Worm (Caenorhabditis elegans): Measurements from ENCODE around the gene Y50E8A.1.

- TF ChIP-seq nhr-76 (tag; optimal IDR thresholded peaks at IDR 0.05) (no peak), pha-4 (tag; optimal IDR thresholded peaks at IDR 0.05) (peak; percentile 97), nhr-12 (tag; optimal IDR thresholded peaks at IDR 0.05) (no peak), unc-62 (GFP tag; optimal IDR thresholded peaks at IDR 0.05) (peak; percentile 92), nhr-237 (tag; optimal IDR thresholded peaks at IDR 0.05) (peak; percentile 97), sptf-1 (tag; optimal IDR thresholded peaks at IDR 0.05) (peak; percentile 83), nhr-28 (tag; optimal IDR thresholded peaks at IDR 0.05) (no peak), zip-8 (tag; optimal IDR thresholded peaks at IDR 0.05) (no peak), snpc-4 (tag; optimal IDR thresholded peaks at IDR 0.05) (no peak), lin-13 (tag; optimal IDR thresholded peaks at IDR 0.05) (peak; percentile 98), mls-2 (tag; optimal IDR thresholded peaks at IDR 0.05) (peak; percentile 58), mep-1 (tag; optimal IDR thresholded peaks at IDR 0.05) (peak; percentile 99), elt-3 (tag; optimal IDR thresholded peaks at IDR 0.05) (peak; percentile 50), cnd-1 (tag; optimal IDR thresholded peaks at IDR 0.05) (peak; percentile 65)
Observed at ce11 chrV:14685435-14686058, 41.1 kb upstream of the Y50E8A.1 start, which contains the start of gene C47E8.4.
